Worm (Caenorhabditis elegans) whole organism, L3 larva: ENCODE measurements around the gene vha-14.

Experiments
- R02D3.7 ChIP-seq: fragments of 150-350 bp; optimal IDR thresholded peaks from 2 replicates; lab custom pipeline; 2014; ENCODE audit warnings: missing biosample characterization, missing genetic modification characterization
- ZK546.5 ChIP-seq: sonication (generic microtip); optimal IDR thresholded peaks from 2 replicates; lab custom pipeline; 2017; ENCODE audit warnings: missing biosample characterization, missing genetic modification characterization
- aly-2 ChIP-seq: fragments of 150-350 bp; optimal IDR thresholded peaks from 2 replicates; lab custom pipeline; 2014; ENCODE audit warnings: missing biosample characterization, missing genetic modification characterization
- ceh-28 ChIP-seq: fragments of 150-350 bp; optimal IDR thresholded peaks from 2 replicates; lab custom pipeline; 2014; ENCODE audit warnings: missing biosample characterization, missing genetic modification reagents, missing genetic modification characterization
- ceh-82 ChIP-seq: fragments of 150-350 bp; optimal IDR thresholded peaks from 2 replicates; lab custom pipeline; 2014; ENCODE audit warnings: missing biosample characterization, missing genetic modification characterization
- ceh-9 ChIP-seq: sonication (generic microtip); optimal IDR thresholded peaks from 2 replicates; lab custom pipeline; 2018; ENCODE audit warnings: missing biosample characterization, missing genetic modification characterization
- daf-12 ChIP-seq: fragments of 150-350 bp; optimal IDR thresholded peaks from 2 replicates; lab custom pipeline; 2014; ENCODE audit warnings: missing biosample characterization, missing genetic modification reagents, missing genetic modification characterization
- egl-27 ChIP-seq: sonication (generic microtip); optimal IDR thresholded peaks from 4 replicates; lab custom pipeline; 2017; ENCODE audit warnings: missing biosample characterization, missing genetic modification reagents, missing genetic modification characterization
- egl-5 ChIP-seq: fragments of 150-350 bp; optimal IDR thresholded peaks from 2 replicates; lab custom pipeline; 2017; ENCODE audit warnings: missing biosample characterization, missing genetic modification reagents, missing genetic modification characterization, inconsistent platforms
- elt-1 ChIP-seq: fragments of 150-350 bp; optimal IDR thresholded peaks from 2 replicates; lab custom pipeline; 2014; ENCODE audit warnings: missing biosample characterization, missing genetic modification characterization
- elt-2 ChIP-seq: sonication (generic microtip); optimal IDR thresholded peaks from 2 replicates; lab custom pipeline; 2016; ENCODE audit warnings: missing genetic modification reagents, mild to moderate bottlenecking, missing genetic modification characterization, missing compliant biosample characterization
- fkh-10 ChIP-seq: sonication (generic microtip); optimal IDR thresholded peaks from 2 replicates; lab custom pipeline; 2017; ENCODE audit warnings: missing biosample characterization, missing genetic modification reagents, missing genetic modification characterization
- fkh-2 ChIP-seq: fragments of 150-350 bp; optimal IDR thresholded peaks from 2 replicates; lab custom pipeline; 2014; ENCODE audit warnings: missing biosample characterization, missing genetic modification reagents, missing genetic modification characterization
- fos-1 ChIP-seq: fragments of 150-350 bp; optimal IDR thresholded peaks from 2 replicates; lab custom pipeline; 2014; ENCODE audit warnings: missing biosample characterization, missing genetic modification characterization
- hmg-11 ChIP-seq: sonication (generic microtip); optimal IDR thresholded peaks from 2 replicates; lab custom pipeline; 2016; ENCODE audit warnings: missing genetic modification characterization, missing compliant biosample characterization
- jun-1 ChIP-seq: fragments of 150-350 bp; optimal IDR thresholded peaks from 2 replicates; lab custom pipeline; 2014; ENCODE audit warnings: missing biosample characterization, missing genetic modification reagents, missing genetic modification characterization
- lin-15B ChIP-seq: fragments of 150-350 bp; optimal IDR thresholded peaks from 2 replicates; lab custom pipeline; 2014; ENCODE audit warnings: missing biosample characterization, missing genetic modification characterization
- lin-39 ChIP-seq: fragments of 150-350 bp; optimal IDR thresholded peaks from 2 replicates; lab custom pipeline; 2018; ENCODE audit warnings: missing biosample characterization, missing genetic modification reagents, missing genetic modification characterization
- mdl-1 ChIP-seq: fragments of 150-350 bp; optimal IDR thresholded peaks from 2 replicates; lab custom pipeline; 2014; ENCODE audit warnings: missing biosample characterization, missing genetic modification characterization
- mml-1 ChIP-seq: fragments of 150-350 bp; sonication (generic microtip); optimal IDR thresholded peaks from 3 replicates; lab custom pipeline; 2014; ENCODE audit warnings: missing biosample characterization, missing genetic modification characterization
- nfya-1 ChIP-seq: sonication (generic microtip); optimal IDR thresholded peaks from 2 replicates; lab custom pipeline; 2017; ENCODE audit warnings: missing genetic modification characterization, mild to moderate bottlenecking, missing compliant biosample characterization, antibody characterized with exemption, moderate library complexity; ENCODE audit not compliant: insufficient read depth
- nhr-11 ChIP-seq: fragments of 150-350 bp; optimal IDR thresholded peaks from 2 replicates; lab custom pipeline; 2014; ENCODE audit warnings: missing biosample characterization, missing genetic modification characterization
- nhr-12 ChIP-seq: fragments of 150-350 bp; optimal IDR thresholded peaks from 2 replicates; lab custom pipeline; 2014; ENCODE audit warnings: missing biosample characterization, missing genetic modification characterization
- nhr-23 ChIP-seq: fragments of 150-350 bp; optimal IDR thresholded peaks from 2 replicates; lab custom pipeline; 2014; ENCODE audit warnings: missing biosample characterization, missing genetic modification reagents, missing genetic modification characterization
- nhr-25 ChIP-seq: sonication (generic microtip); optimal IDR thresholded peaks from 2 replicates; lab custom pipeline; 2017; ENCODE audit warnings: missing biosample characterization, missing genetic modification characterization
- nhr-28 ChIP-seq: fragments of 150-350 bp; optimal IDR thresholded peaks from 2 replicates; lab custom pipeline; 2014; ENCODE audit warnings: missing biosample characterization, missing genetic modification characterization
- nhr-43 ChIP-seq: sonication (generic microtip); optimal IDR thresholded peaks from 2 replicates; lab custom pipeline; 2016; ENCODE audit warnings: mild to moderate bottlenecking, missing genetic modification characterization, missing compliant biosample characterization; ENCODE audit not compliant: poor library complexity, severe bottlenecking
- nhr-67 ChIP-seq: fragments of 150-350 bp; optimal IDR thresholded peaks from 2 replicates; lab custom pipeline; 2014; ENCODE audit warnings: missing biosample characterization, missing genetic modification characterization
- nhr-76 ChIP-seq: fragments of 150-350 bp; sonication (generic microtip); optimal IDR thresholded peaks from 5 replicates; lab custom pipeline; 2014; ENCODE audit warnings: missing biosample characterization, missing genetic modification characterization
- nhr-77 ChIP-seq: fragments of 150-350 bp; optimal IDR thresholded peaks from 2 replicates; lab custom pipeline; 2014; ENCODE audit warnings: missing biosample characterization, missing genetic modification characterization
- pha-4 ChIP-seq: fragments of 150-350 bp; optimal IDR thresholded peaks from 2 replicates; lab custom pipeline; 2014; ENCODE audit warnings: missing biosample characterization, missing genetic modification reagents, missing genetic modification characterization
- pqm-1 ChIP-seq: fragments of 150-350 bp; optimal IDR thresholded peaks from 2 replicates; lab custom pipeline; 2017; ENCODE audit warnings: missing biosample characterization, missing genetic modification characterization, inconsistent platforms
- sea-2 ChIP-seq: fragments of 150-350 bp; sonication (generic microtip); optimal IDR thresholded peaks from 4 replicates; lab custom pipeline; 2014; ENCODE audit warnings: missing biosample characterization, missing genetic modification reagents, missing genetic modification characterization
- skn-1 ChIP-seq: fragments of 150-350 bp; optimal IDR thresholded peaks from 2 replicates; lab custom pipeline; 2014; ENCODE audit warnings: missing biosample characterization, missing genetic modification characterization
- snpc-4 ChIP-seq: fragments of 150-350 bp; optimal IDR thresholded peaks from 2 replicates; lab custom pipeline; 2014; ENCODE audit warnings: missing biosample characterization, missing genetic modification characterization
- unc-39 ChIP-seq: sonication (generic microtip); optimal IDR thresholded peaks from 4 replicates; lab custom pipeline; 2017; ENCODE audit warnings: missing biosample characterization, missing genetic modification characterization
- unc-62 ChIP-seq: fragments of 150-350 bp; sonication (generic microtip); optimal IDR thresholded peaks from 4 replicates; lab custom pipeline; 2014; ENCODE audit warnings: missing biosample characterization, missing genetic modification reagents, missing genetic modification characterization
- zag-1 ChIP-seq: fragments of 150-350 bp; optimal IDR thresholded peaks from 2 replicates; lab custom pipeline; 2014; ENCODE audit warnings: missing biosample characterization, missing genetic modification characterization
- ztf-11 ChIP-seq: fragments of 150-350 bp; optimal IDR thresholded peaks from 2 replicates; lab custom pipeline; 2014; ENCODE audit warnings: missing biosample characterization, missing genetic modification characterization
- ztf-4 ChIP-seq: fragments of 150-350 bp; optimal IDR thresholded peaks from 2 replicates; lab custom pipeline; 2014; ENCODE audit warnings: missing biosample characterization, missing genetic modification characterization

The vha-14 gene

DNA sequence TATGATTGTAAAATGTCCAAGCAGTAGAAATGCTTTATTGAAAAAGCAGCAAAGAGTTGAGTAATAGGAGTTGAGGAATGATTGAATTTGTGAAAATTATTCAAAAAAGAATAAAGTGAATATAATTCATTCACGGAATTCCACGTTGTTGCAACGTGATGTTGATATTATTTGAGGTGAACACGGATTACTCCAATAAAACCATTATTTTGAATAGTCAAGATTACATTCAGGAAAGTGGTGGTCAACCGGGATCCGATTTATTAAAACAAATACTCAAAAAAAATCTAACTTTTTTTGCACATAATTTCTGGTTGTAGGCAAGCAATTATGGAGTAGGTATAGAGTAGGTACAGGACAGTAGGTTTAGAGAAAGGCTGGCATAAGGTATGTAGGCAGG is 22.5 kb upstream of the vha-14 start, which contains the start of gene bre-3:
Gene bre-3 (minus strand): TSS at position 101 of the 400 bp plus-strand sequence.
- TF ChIP-seq nhr-11 (tag; lab: Kevin White, UChicago) (no peak), skn-1 (tag; lab: Kevin White, UChicago) (no peak), ZK546.5 (no peak)

DNA sequence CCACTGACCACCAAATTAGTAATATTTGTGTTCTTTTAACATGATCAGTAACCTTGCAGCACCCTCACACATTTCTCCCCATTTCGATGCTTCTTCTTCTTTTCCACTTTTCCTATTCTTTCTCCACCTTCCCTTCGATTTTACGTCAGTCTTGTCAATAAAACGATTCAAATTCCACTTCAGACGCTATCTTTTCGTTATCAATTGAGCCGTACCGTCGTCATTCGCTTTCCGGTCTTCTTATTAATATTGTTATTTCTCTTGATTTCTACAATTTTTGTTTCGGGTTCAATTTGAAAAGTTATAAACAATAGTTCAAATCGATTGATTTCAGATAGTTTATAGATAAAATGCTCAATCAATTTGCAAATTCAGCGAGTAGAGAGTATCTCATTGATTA is 20.4 kb upstream of the vha-14 start:
- peak; percentile 7 for TF ChIP-seq ceh-28 (tag; lab: Kevin White, UChicago)
- no peak for TF ChIP-seq nhr-11 (tag; lab: Kevin White, UChicago)
- TF ChIP-seq nhr-28 (tag; lab: Kevin White, UChicago), result no peak
- no peak for TF ChIP-seq fkh-2 (tag; lab: Kevin White, UChicago)
- TF ChIP-seq jun-1, result peak; percentile 10
- TF ChIP-seq lin-15B, result no peak
- no peak for TF ChIP-seq nhr-23
- no peak for TF ChIP-seq fkh-10 (GFP tag; lab: Kevin White, UChicago)
- no peak for TF ChIP-seq R02D3.7 (tag; lab: Kevin White, UChicago)
- no peak for TF ChIP-seq aly-2
- TF ChIP-seq nhr-43 (tag; lab: Kevin White, UChicago), result no peak
- no peak for TF ChIP-seq unc-39
- TF ChIP-seq nhr-12 (tag; lab: Kevin White, UChicago), result no peak
- TF ChIP-seq ztf-11 (tag; lab: Kevin White, UChicago), result no peak
- peak; percentile 87 for TF ChIP-seq pqm-1
- TF ChIP-seq ceh-82 (tag; lab: Kevin White, UChicago), result no peak
- TF ChIP-seq sea-2, result no peak
- TF ChIP-seq snpc-4 (tag; lab: Kevin White, UChicago), result no peak
- no peak for TF ChIP-seq nhr-76 (tag; lab: Kevin White, UChicago)
- TF ChIP-seq pha-4 (tag; lab: Kevin White, UChicago), result peak; percentile 72
- TF ChIP-seq ceh-9 (tag; lab: Kevin White, UChicago), result no peak
- TF ChIP-seq zag-1 (tag; lab: Kevin White, UChicago), result no peak
- TF ChIP-seq hmg-11 (tag; lab: Kevin White, UChicago), result no peak
- no peak for TF ChIP-seq mml-1 (tag; lab: Kevin White, UChicago)
- no peak for TF ChIP-seq daf-12 (tag; lab: Kevin White, UChicago)
- TF ChIP-seq elt-1 (tag; lab: Kevin White, UChicago), result no peak
- no peak for TF ChIP-seq ZK546.5
- TF ChIP-seq egl-27 (tag; lab: Kevin White, UChicago), result no peak
- TF ChIP-seq unc-62 (GFP tag; lab: Kevin White, UChicago), result no peak
- no peak for TF ChIP-seq nhr-25
- no peak for TF ChIP-seq nfya-1 (tag; lab: Kevin White, UChicago)
- TF ChIP-seq elt-2 (tag; lab: Kevin White, UChicago), result peak; percentile 81
- TF ChIP-seq lin-39, result no peak
- no peak for TF ChIP-seq egl-5 (tag; lab: Kevin White, UChicago)

DNA sequence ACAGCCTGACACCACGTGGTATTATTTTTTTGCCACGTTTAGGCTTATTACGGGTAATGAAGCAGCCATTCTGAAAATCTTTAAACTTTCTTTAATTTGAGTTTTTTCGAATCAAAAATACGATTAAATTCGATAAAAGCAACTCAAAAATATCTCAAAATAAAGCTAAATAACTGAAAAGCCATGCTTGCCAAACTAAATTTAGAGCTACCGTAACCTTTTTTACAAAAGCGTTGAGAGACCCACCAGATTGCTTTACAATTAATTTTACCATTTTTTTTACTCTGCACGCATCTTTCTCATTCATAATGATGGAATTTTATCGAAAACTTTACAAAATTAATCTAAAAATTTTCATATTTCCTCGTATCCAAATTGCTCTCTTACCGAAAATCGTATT is 19.9 kb upstream of the vha-14 start:
- TF ChIP-seq pha-4 (tag; lab: Kevin White, UChicago) (no peak), fos-1 (no peak), elt-2 (tag; lab: Kevin White, UChicago) (no peak), lin-39 (no peak), ztf-4 (tag; lab: Kevin White, UChicago) (no peak), ceh-9 (tag; lab: Kevin White, UChicago) (no peak), nhr-67 (tag; lab: Kevin White, UChicago) (no peak), hmg-11 (tag; lab: Kevin White, UChicago) (no peak), nhr-23 (no peak), zag-1 (tag; lab: Kevin White, UChicago) (no peak), ceh-28 (tag; lab: Kevin White, UChicago) (no peak), nhr-77 (tag; lab: Kevin White, UChicago) (no peak), mdl-1 (tag; lab: Kevin White, UChicago) (no peak), jun-1 (no peak), unc-39 (no peak), lin-15B (no peak), egl-27 (tag; lab: Kevin White, UChicago) (no peak), egl-5 (tag; lab: Kevin White, UChicago) (no peak), daf-12 (tag; lab: Kevin White, UChicago) (no peak)
